Fruit fly (Drosophila melanogaster) whole organism, embryonic: ENCODE measurements around the gene CG18268.

Source experiments
- Abd-B ChIP-seq: fragments of 200-800 bp; sonication (Bioruptor generic); optimal IDR thresholded peaks from 2 replicates; lab custom pipeline; 2018; ENCODE audit warnings: missing biosample characterization, mild to moderate bottlenecking, missing genetic modification characterization, moderate library complexity
- Bdp1 ChIP-seq: fragments of 200-800 bp; sonication (Bioruptor generic); optimal IDR thresholded peaks from 3 replicates; lab custom pipeline; 2016; ENCODE audit warnings: missing biosample characterization, missing genetic modification characterization
- Bteb2 ChIP-seq: fragments of 200-800 bp; sonication (Bioruptor generic); optimal IDR thresholded peaks from 2 replicates; lab custom pipeline; 2016; ENCODE audit warnings: missing biosample characterization, missing genetic modification characterization
- CG10267 ChIP-seq: fragments of 200-800 bp; sonication (Bioruptor generic); optimal IDR thresholded peaks from 2 replicates; lab custom pipeline; 2018; ENCODE audit warnings: missing biosample characterization, mild to moderate bottlenecking, missing genetic modification characterization, moderate library complexity
- CG10321 ChIP-seq: fragments of 200-800 bp; sonication (Bioruptor generic); IDR thresholded peaks from 2 replicates; pipeline ENCODE4 v1.3.6; 2022; ENCODE audit warnings: missing biosample characterization, missing genetic modification characterization
- CG11093 ChIP-seq: fragments of 200-800 bp; sonication (Bioruptor generic); IDR thresholded peaks from 3 replicates; pipeline ENCODE4 v1.3.6; 2022; ENCODE audit warnings: missing biosample characterization, missing genetic modification characterization
- CG12104 ChIP-seq: fragments of 200-800 bp; sonication (Bioruptor generic); optimal IDR thresholded peaks from 3 replicates; lab custom pipeline; 2016; ENCODE audit warnings: missing biosample characterization, missing genetic modification characterization
- CG12942 ChIP-seq: fragments of 200-800 bp; sonication (Bioruptor generic); optimal IDR thresholded peaks from 3 replicates; lab custom pipeline; 2016; ENCODE audit warnings: missing biosample characterization, missing genetic modification characterization
- CG13775 ChIP-seq: fragments of 200-800 bp; sonication (Bioruptor generic); optimal IDR thresholded peaks from 3 replicates; lab custom pipeline; 2017; ENCODE audit warnings: missing biosample characterization, mild to moderate bottlenecking, missing genetic modification characterization
- CG14860 ChIP-seq: fragments of 200-800 bp; sonication (Bioruptor generic); IDR thresholded peaks from 3 replicates; pipeline ENCODE4 v1.3.6; 2022; ENCODE audit warnings: missing biosample characterization, missing genetic modification characterization; ENCODE audit not compliant: partially characterized antibody
- CG14965 ChIP-seq: fragments of 200-800 bp; sonication (Bioruptor generic); optimal IDR thresholded peaks from 2 replicates; lab custom pipeline; 2016; ENCODE audit warnings: missing biosample characterization, missing genetic modification characterization, borderline replicate concordance
- CG15269 ChIP-seq: fragments of 200-800 bp; sonication (Bioruptor generic); optimal IDR thresholded peaks from 2 replicates; lab custom pipeline; 2018; ENCODE audit warnings: missing biosample characterization, mild to moderate bottlenecking, missing genetic modification characterization, moderate library complexity
- CG15479 ChIP-seq: fragments of 200-800 bp; sonication (Bioruptor generic); optimal IDR thresholded peaks from 3 replicates; lab custom pipeline; 2019; ENCODE audit warnings: missing biosample characterization, mild to moderate bottlenecking, missing genetic modification characterization, moderate library complexity
- CG15601 ChIP-seq: fragments of 200-800 bp; sonication (Bioruptor generic); optimal IDR thresholded peaks from 3 replicates; lab custom pipeline; 2019; ENCODE audit warnings: missing biosample characterization, mild to moderate bottlenecking, missing genetic modification characterization, moderate library complexity
- CG1602 ChIP-seq: fragments of 200-800 bp; sonication (Bioruptor generic); optimal IDR thresholded peaks from 3 replicates; lab custom pipeline; 2016; ENCODE audit warnings: missing biosample characterization, missing genetic modification characterization
- CG18011 ChIP-seq: fragments of 200-800 bp; sonication (Bioruptor generic); optimal IDR thresholded peaks from 2 replicates; lab custom pipeline; 2017; ENCODE audit warnings: missing biosample characterization, missing genetic modification characterization, mild to moderate bottlenecking, moderate library complexity, missing genotype
- CG31224 ChIP-seq: fragments of 200-800 bp; sonication (Bioruptor generic); IDR thresholded peaks from 2 replicates; pipeline ENCODE4 v1.3.6; 2022; ENCODE audit warnings: missing biosample characterization, missing genetic modification characterization
- CG6791 ChIP-seq: fragments of 200-800 bp; sonication (Bioruptor generic); IDR thresholded peaks from 3 replicates; pipeline ENCODE4 v1.3.6; 2022; ENCODE audit warnings: missing biosample characterization, missing genetic modification characterization; ENCODE audit not compliant: partially characterized antibody
- CG7357 ChIP-seq: fragments of 200-800 bp; sonication (Bioruptor generic); IDR thresholded peaks from 3 replicates; pipeline ENCODE4 v1.3.6; 2022; ENCODE audit warnings: missing biosample characterization, missing genetic modification characterization
- CG7928 ChIP-seq: fragments of 200-800 bp; sonication (Bioruptor generic); optimal IDR thresholded peaks from 2 replicates; lab custom pipeline; 2017; ENCODE audit warnings: missing biosample characterization, mild to moderate bottlenecking, missing genetic modification characterization
- CG8388 ChIP-seq: fragments of 200-800 bp; sonication (Bioruptor generic); optimal IDR thresholded peaks from 2 replicates; lab custom pipeline; 2019; ENCODE audit warnings: missing biosample characterization, mild to moderate bottlenecking, missing genetic modification characterization, moderate library complexity
- CG9437 ChIP-seq: fragments of 200-800 bp; sonication (Bioruptor generic); optimal IDR thresholded peaks from 2 replicates; lab custom pipeline; 2018; ENCODE audit warnings: missing biosample characterization, mild to moderate bottlenecking, missing genetic modification characterization
- CTCF ChIP-seq: fragments of 200-800 bp; sonication (Bioruptor generic); optimal IDR thresholded peaks from 2 replicates; lab custom pipeline; 2017; ENCODE audit warnings: missing biosample characterization, mild to moderate bottlenecking, missing genetic modification characterization, moderate library complexity
- CkIIα-i1 ChIP-seq: fragments of 200-800 bp; sonication (Bioruptor generic); IDR thresholded peaks from 2 replicates; pipeline ENCODE4 v1.3.6; 2022; ENCODE audit warnings: missing biosample characterization, missing genetic modification characterization
- Dp ChIP-seq: fragments of 200-800 bp; sonication (Bioruptor generic); optimal IDR thresholded peaks from 2 replicates; lab custom pipeline; 2018; ENCODE audit warnings: missing biosample characterization, mild to moderate bottlenecking, missing genetic modification characterization, moderate library complexity
- Dref ChIP-seq: fragments of 200-800 bp; sonication (Bioruptor generic); IDR thresholded peaks from 2 replicates; pipeline ENCODE4 v1.3.6; 2022; ENCODE audit warnings: missing biosample characterization, missing genetic modification characterization
- ERR ChIP-seq: fragments of 200-800 bp; sonication (Bioruptor generic); optimal IDR thresholded peaks from 2 replicates; lab custom pipeline; 2016; ENCODE audit warnings: missing biosample characterization, missing genetic modification characterization
- Fer3 ChIP-seq: fragments of 200-800 bp; sonication (Bioruptor generic); optimal IDR thresholded peaks from 2 replicates; lab custom pipeline; 2018; ENCODE audit warnings: missing biosample characterization, mild to moderate bottlenecking, missing genetic modification characterization, moderate library complexity
- HLH54F ChIP-seq: fragments of 200-800 bp; sonication (Bioruptor generic); optimal IDR thresholded peaks from 3 replicates; lab custom pipeline; 2016; ENCODE audit warnings: missing biosample characterization, missing genetic modification characterization
- Hand ChIP-seq: fragments of 200-800 bp; sonication (Bioruptor generic); optimal IDR thresholded peaks from 2 replicates; lab custom pipeline; 2017; ENCODE audit warnings: mild to moderate bottlenecking, missing biosample characterization, missing genetic modification reagents, missing genetic modification characterization
- Nf-YA ChIP-seq: fragments of 200-800 bp; sonication (Bioruptor generic); IDR thresholded peaks from 2 replicates; pipeline ENCODE4 v1.3.6; 2022; ENCODE audit warnings: missing biosample characterization, missing genetic modification characterization
- Rfx ChIP-seq: fragments of 200-800 bp; sonication (Bioruptor generic); IDR thresholded peaks from 2 replicates; pipeline ENCODE4 v1.3.6; 2022; ENCODE audit warnings: missing biosample characterization, missing genetic modification characterization
- Sin3A ChIP-seq: fragments of >200 bp; optimal IDR thresholded peaks from 2 replicates; lab custom pipeline; 2018
- bowl ChIP-seq: fragments of 200-800 bp; sonication (Bioruptor generic); IDR thresholded peaks from 2 replicates; pipeline ENCODE4 v1.3.6; 2022; ENCODE audit warnings: missing biosample characterization, missing genetic modification characterization
- cas ChIP-seq: fragments of 200-800 bp; sonication (Bioruptor generic); IDR thresholded peaks from 2 replicates; pipeline ENCODE4 v1.3.6; 2022; ENCODE audit warnings: missing biosample characterization, missing genetic modification characterization
- chm ChIP-seq: fragments of 200-800 bp; sonication (Bioruptor generic); IDR thresholded peaks from 2 replicates; pipeline ENCODE4 v1.3.6; 2022; ENCODE audit warnings: missing biosample characterization, missing genetic modification characterization
- eve ChIP-seq, 2 experiments: fragments of >200 bp; optimal IDR thresholded peaks; 2 replicates each; lab custom pipeline; 2017; ENCODE audit warnings: missing biosample characterization in 2 of 2, missing genetic modification characterization in 2 of 2
- fd96Cb ChIP-seq: fragments of 200-800 bp; sonication (Bioruptor generic); optimal IDR thresholded peaks from 2 replicates; lab custom pipeline; 2018; ENCODE audit warnings: missing biosample characterization, mild to moderate bottlenecking, missing genetic modification characterization, moderate library complexity
- fru ChIP-seq: fragments of >200 bp; optimal IDR thresholded peaks from 2 replicates; lab custom pipeline; 2017
- gsb-n ChIP-seq: fragments of 200-800 bp; sonication (Bioruptor generic); optimal IDR thresholded peaks from 3 replicates; lab custom pipeline; 2018; ENCODE audit warnings: missing biosample characterization, mild to moderate bottlenecking, missing genetic modification characterization
- ham ChIP-seq: fragments of 200-800 bp; sonication (Bioruptor generic); IDR thresholded peaks from 2 replicates; pipeline ENCODE4 v1.3.6; 2022; ENCODE audit warnings: missing biosample characterization, missing genetic modification characterization
- hbn ChIP-seq: fragments of 200-800 bp; sonication (Bioruptor generic); IDR thresholded peaks from 2 replicates; pipeline ENCODE4 v1.3.6; 2022; ENCODE audit warnings: missing biosample characterization, missing genetic modification characterization; ENCODE audit not compliant: partially characterized antibody
- inv ChIP-seq: fragments of 200-800 bp; sonication (Bioruptor generic); IDR thresholded peaks from 2 replicates; pipeline ENCODE4 v1.3.6; 2022; ENCODE audit warnings: missing biosample characterization, missing genetic modification characterization; ENCODE audit not compliant: partially characterized antibody
- sc ChIP-seq, 3 experiments: fragments of >200 bp in 2 of 3; fragments of 200-800 bp in 1 of 3; sonication (Bioruptor generic) in 1 of 3; optimal IDR thresholded peaks; 2 replicates in 2 of 3; 3 replicates in 1 of 3; lab custom pipeline; 2017; ENCODE audit warnings: mild to moderate bottlenecking in 1 of 3, missing biosample characterization in 1 of 3, missing genetic modification characterization in 1 of 3, missing genetic modification reagents in 1 of 3
- sd ChIP-seq: fragments of 200-800 bp; sonication (Bioruptor generic); optimal IDR thresholded peaks from 3 replicates; lab custom pipeline; 2018; ENCODE audit warnings: missing biosample characterization, mild to moderate bottlenecking, missing genetic modification characterization, moderate library complexity
- slp2 ChIP-seq: fragments of 200-800 bp; sonication (Bioruptor generic); optimal IDR thresholded peaks from 2 replicates; lab custom pipeline; 2016; ENCODE audit warnings: missing biosample characterization, missing genetic modification characterization
- sob ChIP-seq: fragments of 200-800 bp; sonication (Bioruptor generic); IDR thresholded peaks from 2 replicates; pipeline ENCODE4 v1.3.6; 2022; ENCODE audit warnings: missing biosample characterization, missing genetic modification characterization
- zfh2 ChIP-seq: fragments of 200-800 bp; sonication (Bioruptor generic); optimal IDR thresholded peaks from 2 replicates; lab custom pipeline; 2016; ENCODE audit warnings: missing biosample characterization, missing genetic modification characterization

CG18268 gene

dm6 chr3R:7809662-7810621, 5.7 kb upstream of the CG18268 start, which contains the start of the genes CG2993 and sgll (continued):
- peak; percentile 91 for TF ChIP-seq HLH54F (GFP tag; lab: Kevin White, UChicago)
- TF ChIP-seq Nf-YA (GFP tag; lab: Robert Waterston, UW): peak; percentile 59; the same call in 1 of the 2 replicates
- peak; percentile 11; the same call in 1 of the 2 replicates for TF ChIP-seq bowl (GFP tag; lab: Robert Waterston, UW)
- peak; percentile 80 for TF ChIP-seq CG7357
- TF ChIP-seq CG7928 (GFP tag; lab: Kevin White, UChicago): peak; percentile 58
- TF ChIP-seq CG15601: no peak
- no peak for TF ChIP-seq CG15479 (GFP tag; lab: Kevin White, UChicago)
- no peak for TF ChIP-seq sc (optimal IDR thresholded peaks at IDR 0.05; lab: Kevin White, UChicago)
- peak; percentile 85 for TF ChIP-seq sc (GFP tag; optimal IDR thresholded peaks at IDR 0.05; lab: Kevin White, UChicago)
- TF ChIP-seq chm: peak; percentile 95
- TF ChIP-seq Dp (GFP tag; lab: Kevin White, UChicago): peak; percentile 25
- peak; percentile 52; the same call in 1 of the 2 replicates for TF ChIP-seq CG10321 (GFP tag; lab: Robert Waterston, UW)
- no peak for TF ChIP-seq Sin3A (lab: Kevin White, UChicago)
- peak; percentile 95 for TF ChIP-seq CG1602 (GFP tag; lab: Kevin White, UChicago)
- TF ChIP-seq fd96Cb: peak; percentile 85
- TF ChIP-seq Rfx (GFP tag; lab: Robert Waterston, UW): peak; percentile 98
- no peak for TF ChIP-seq CG14860 (GFP tag; lab: Robert Waterston, UW)
- peak; percentile 65 for TF ChIP-seq CG6791 (GFP tag; lab: Robert Waterston, UW)
- peak; percentile 78 for TF ChIP-seq CG10267 (tag; lab: Kevin White, UChicago)
- TF ChIP-seq Abd-B (GFP tag; lab: Kevin White, UChicago): peak; percentile 79
- peak; percentile 92 for TF ChIP-seq sob (GFP tag; lab: Robert Waterston, UW)
- TF ChIP-seq CTCF (GFP tag; lab: Kevin White, UChicago): peak; percentile 100
- peak; percentile 87 for TF ChIP-seq CG14965 (GFP tag; lab: Kevin White, UChicago)
- TF ChIP-seq eve (GFP tag; optimal IDR thresholded peaks at IDR 0.05; lab: Kevin White, UChicago): no peak
- TF ChIP-seq Bdp1 (GFP tag; lab: Kevin White, UChicago): peak; percentile 63
- TF ChIP-seq ham (GFP tag; lab: Robert Waterston, UW): peak; percentile 60; the same call in 1 of the 2 replicates
- peak; percentile 70 for TF ChIP-seq gsb-n (tag; lab: Kevin White, UChicago)
- TF ChIP-seq hbn: no peak; the same call in 1 of the 2 replicates
- TF ChIP-seq CG12942 (GFP tag; lab: Kevin White, UChicago): peak; percentile 92
- TF ChIP-seq slp2 (GFP tag; lab: Kevin White, UChicago): peak; percentile 91
- TF ChIP-seq zfh2 (GFP tag; lab: Kevin White, UChicago): peak; percentile 75
- peak; percentile 51 for TF ChIP-seq CG9437 (GFP tag; lab: Kevin White, UChicago)
- peak; percentile 32; the same call in 1 of the 2 replicates for TF ChIP-seq Dref (GFP tag; lab: Robert Waterston, UW)
- peak; percentile 39 for TF ChIP-seq CG8388 (GFP tag; lab: Kevin White, UChicago)
- TF ChIP-seq CG31224: peak; percentile 76
- TF ChIP-seq CG15269: peak; percentile 85
- peak; percentile 66 for TF ChIP-seq cas (GFP tag; lab: Robert Waterston, UW)
- no peak for TF ChIP-seq CG18011 (GFP tag; lab: Kevin White, UChicago)
- peak; percentile 72 for TF ChIP-seq CG13775
- no peak for TF ChIP-seq fru (lab: Kevin White, UChicago)
- TF ChIP-seq sd (tag; lab: Kevin White, UChicago): peak; percentile 94
- peak; percentile 69 for TF ChIP-seq Bteb2 (GFP tag; lab: Kevin White, UChicago)
- peak; percentile 88 for TF ChIP-seq Fer3
- TF ChIP-seq CG11093 (GFP tag; lab: Robert Waterston, UW): peak; percentile 87
- no peak for TF ChIP-seq Hand (GFP tag; lab: Kevin White, UChicago)
- peak; percentile 65 for TF ChIP-seq CG12104 (GFP tag; lab: Kevin White, UChicago)
- peak; percentile 80 for TF ChIP-seq ERR (GFP tag; lab: Kevin White, UChicago)
- TF ChIP-seq inv: no peak; the same call in 1 of the 2 replicates
- no peak for TF ChIP-seq CkIIα-i1 (GFP tag; lab: Robert Waterston, UW)
